Worm (Caenorhabditis elegans) whole organism, early embryonic: ENCODE measurements around the gene idpc-7.

ENCODE experiments used
- ama-1 ChIP-seq: fragments of 150-350 bp; optimal IDR thresholded peaks from 2 replicates; lab custom pipeline; 2014
- ceh-13 ChIP-seq: fragments of 200-800 bp; sonication (Bioruptor generic); optimal IDR thresholded peaks from 2 replicates; lab custom pipeline; 2018; ENCODE audit warnings: mild to moderate bottlenecking, missing genetic modification characterization, missing compliant biosample characterization
- hmbx-1 ChIP-seq: sonication (generic microtip); optimal IDR thresholded peaks from 2 replicates; lab custom pipeline; 2016; ENCODE audit warnings: mild to moderate bottlenecking, missing genetic modification characterization, missing compliant biosample characterization
- pes-1 ChIP-seq: fragments of 200-800 bp; sonication (Bioruptor generic); IDR thresholded peaks from 2 replicates; pipeline ENCODE4 v1.3.6; 2022; ENCODE audit warnings: missing genetic modification reagents, missing genetic modification characterization, missing compliant biosample characterization
- sea-1 ChIP-seq: fragments of 200-800 bp; sonication (Bioruptor generic); conservative IDR thresholded peaks from 2 replicates; pipeline ENCODE4 v1.3.6; 2022; ENCODE audit warnings: missing genetic modification characterization, missing compliant biosample characterization

- TF ChIP-seq pes-1 (GFP tag; lab: Robert Waterston, UW), result no peak
- no peak for TF ChIP-seq sea-1 (GFP tag; lab: Robert Waterston, UW)
- TF ChIP-seq ceh-13 (GFP tag; lab: Kevin White, UChicago), result no peak
- no peak for TF ChIP-seq ama-1
- TF ChIP-seq hmbx-1 (tag; lab: Kevin White, UChicago), result no peak
Observed at ce11 chrV:9571056-9571455, 47.8 kb downstream of the idpc-7 start.
